Worm (Caenorhabditis elegans): ENCODE data around the gene nhr-67.

- TF ChIP-seq F10B5.3 (tag; optimal IDR thresholded peaks at IDR 0.05) = no peak
- TF ChIP-seq lir-3 (tag; optimal IDR thresholded peaks at IDR 0.05) = no peak
- no peak for TF ChIP-seq ama-1 (optimal IDR thresholded peaks at IDR 0.05)
- no peak for TF ChIP-seq nhr-237 (tag; optimal IDR thresholded peaks at IDR 0.05)
- no peak for TF ChIP-seq vab-7 (GFP tag; IDR thresholded peaks at IDR 0.05)
- TF ChIP-seq snpc-4 (tag; optimal IDR thresholded peaks at IDR 0.05) = no peak
- TF ChIP-seq ztf-11 (tag; optimal IDR thresholded peaks at IDR 0.05) = no peak
- peak in 1 of 2 experiments; percentile 78 for TF ChIP-seq lsy-2 (tag; optimal IDR thresholded peaks at IDR 0.05)
- TF ChIP-seq unc-62 (GFP tag; optimal IDR thresholded peaks at IDR 0.05 in 1 of 2) = no peak
- no peak for TF ChIP-seq unc-62 (tag; optimal IDR thresholded peaks at IDR 0.05)
- no peak for TF ChIP-seq Y5F2A.4 (GFP tag; optimal IDR thresholded peaks at IDR 0.05)
- no peak for TF ChIP-seq nhr-102 (tag; optimal IDR thresholded peaks at IDR 0.05)
Observed at ce11 chrIV:11142314-11143227, 27.0 kb upstream of the nhr-67 start, which contains the start of gene skih-2.
